Worm (Caenorhabditis elegans) whole organism, late embryonic: ENCODE results near the gene F54D5.9.
A peak's percentile ranks its signal among the peaks of the same experiment; 100 is the strongest.

Experiments used
- C08G9.2 ChIP-seq: sonication (generic microtip); optimal IDR thresholded peaks from 2 replicates; lab custom pipeline; 2016; ENCODE audit warnings: mild to moderate bottlenecking, missing genetic modification characterization, moderate library complexity, missing compliant biosample characterization
- F13H6.1 ChIP-seq: sonication (generic microtip); optimal IDR thresholded peaks from 2 replicates; lab custom pipeline; 2016; ENCODE audit warnings: missing genetic modification characterization, missing compliant biosample characterization
- K02D7.2 ChIP-seq: sonication (generic microtip); optimal IDR thresholded peaks from 2 replicates; lab custom pipeline; 2017; ENCODE audit warnings: mild to moderate bottlenecking, missing genetic modification characterization, missing compliant biosample characterization
- K09A11.1 ChIP-seq: sonication (generic microtip); optimal IDR thresholded peaks from 2 replicates; lab custom pipeline; 2017; ENCODE audit warnings: antibody characterized with exemption, mild to moderate bottlenecking, missing genetic modification characterization, missing compliant biosample characterization; ENCODE audit not compliant: insufficient read depth
- Y22D7AL.16 ChIP-seq: sonication (generic microtip); optimal IDR thresholded peaks from 2 replicates; lab custom pipeline; 2016; ENCODE audit warnings: missing genetic modification characterization, missing compliant biosample characterization
- ahr-1 ChIP-seq: sonication (generic microtip); optimal IDR thresholded peaks from 2 replicates; lab custom pipeline; 2016; ENCODE audit warnings: missing genetic modification characterization, missing compliant biosample characterization
- ama-1 ChIP-seq: fragments of 150-350 bp; optimal IDR thresholded peaks from 2 replicates; lab custom pipeline; 2014
- ceh-14 ChIP-seq: sonication (generic microtip); optimal IDR thresholded peaks from 2 replicates; lab custom pipeline; 2016; ENCODE audit warnings: missing genotype, missing genetic modification characterization, missing compliant biosample characterization
- ceh-2 ChIP-seq: sonication (generic microtip); optimal IDR thresholded peaks from 2 replicates; lab custom pipeline; 2016; ENCODE audit warnings: missing genotype, missing genetic modification characterization, missing compliant biosample characterization
- ceh-24 ChIP-seq: sonication (generic microtip); optimal IDR thresholded peaks from 2 replicates; lab custom pipeline; 2016; ENCODE audit warnings: mild to moderate bottlenecking, missing genetic modification characterization, missing compliant biosample characterization
- ceh-30 ChIP-seq: fragments of 150-350 bp; optimal IDR thresholded peaks from 2 replicates; lab custom pipeline; 2014; ENCODE audit warnings: missing biosample characterization, missing genetic modification characterization
- ceh-31 ChIP-seq: sonication (generic microtip); optimal IDR thresholded peaks from 2 replicates; lab custom pipeline; 2016; ENCODE audit warnings: missing genetic modification characterization, missing compliant biosample characterization
- ceh-34 ChIP-seq: sonication (generic microtip); optimal IDR thresholded peaks from 2 replicates; lab custom pipeline; 2016; ENCODE audit warnings: mild to moderate bottlenecking, missing genetic modification characterization, missing compliant biosample characterization
- ceh-45 ChIP-seq: fragments of 200-800 bp; sonication (Bioruptor generic); IDR thresholded peaks from 2 replicates; pipeline ENCODE4 v1.3.6; 2022; ENCODE audit warnings: missing genetic modification reagents, missing genetic modification characterization, missing compliant biosample characterization
- ceh-48 ChIP-seq: sonication (generic microtip); optimal IDR thresholded peaks from 2 replicates; lab custom pipeline; 2016; ENCODE audit warnings: missing genetic modification characterization, inconsistent platforms, missing compliant biosample characterization
- ceh-6 ChIP-seq: fragments of 200-800 bp; sonication (Bioruptor generic); optimal IDR thresholded peaks from 2 replicates; lab custom pipeline; 2018; ENCODE audit warnings: mild to moderate bottlenecking, missing genetic modification characterization, missing compliant biosample characterization
- ceh-9 ChIP-seq: sonication (generic microtip); optimal IDR thresholded peaks from 2 replicates; lab custom pipeline; 2016; ENCODE audit warnings: mild to moderate bottlenecking, missing genetic modification characterization, inconsistent platforms, missing compliant biosample characterization
- che-1 ChIP-seq: sonication (generic microtip); optimal IDR thresholded peaks from 2 replicates; lab custom pipeline; 2016; ENCODE audit warnings: mild to moderate bottlenecking, missing genetic modification characterization, missing compliant biosample characterization
- ets-4 ChIP-seq: sonication (generic microtip); optimal IDR thresholded peaks from 2 replicates; lab custom pipeline; 2016; ENCODE audit warnings: missing genetic modification characterization, missing compliant biosample characterization
- eyg-1 ChIP-seq: sonication (generic microtip); optimal IDR thresholded peaks from 2 replicates; lab custom pipeline; 2016; ENCODE audit warnings: missing genotype, missing genetic modification characterization, missing compliant biosample characterization
- fax-1 ChIP-seq: sonication (generic microtip); optimal IDR thresholded peaks from 2 replicates; lab custom pipeline; 2016; ENCODE audit warnings: missing genotype, missing genetic modification characterization, missing compliant biosample characterization
- fkh-10 ChIP-seq: fragments of 150-350 bp; optimal IDR thresholded peaks from 2 replicates; lab custom pipeline; 2014; ENCODE audit warnings: missing biosample characterization, missing genetic modification reagents, missing genetic modification characterization
- fkh-6 ChIP-seq: sonication (generic microtip); optimal IDR thresholded peaks from 2 replicates; lab custom pipeline; 2016; ENCODE audit warnings: missing genetic modification characterization, missing compliant biosample characterization
- hlh-15 ChIP-seq: sonication (generic microtip); optimal IDR thresholded peaks from 2 replicates; lab custom pipeline; 2016; ENCODE audit warnings: missing genetic modification characterization, missing compliant biosample characterization
- hlh-8 ChIP-seq: sonication (generic microtip); optimal IDR thresholded peaks from 2 replicates; lab custom pipeline; 2016; ENCODE audit warnings: missing genotype, missing genetic modification characterization, missing compliant biosample characterization
- lin-11 ChIP-seq: fragments of 200-800 bp; sonication (Bioruptor generic); optimal IDR thresholded peaks from 2 replicates; lab custom pipeline; 2018; ENCODE audit warnings: mild to moderate bottlenecking, missing genetic modification characterization, missing compliant biosample characterization
- mec-3 ChIP-seq: sonication (generic microtip); optimal IDR thresholded peaks from 2 replicates; lab custom pipeline; 2016; ENCODE audit warnings: borderline replicate concordance, missing genetic modification characterization, missing compliant biosample characterization
- nhr-11 ChIP-seq: fragments of 150-350 bp; optimal IDR thresholded peaks from 2 replicates; lab custom pipeline; 2014; ENCODE audit warnings: missing biosample characterization, missing genetic modification characterization
- npax-4 ChIP-seq: sonication (generic microtip); optimal IDR thresholded peaks from 2 replicates; lab custom pipeline; 2016; ENCODE audit warnings: missing genetic modification characterization, missing compliant biosample characterization
- pag-3 ChIP-seq: sonication (generic microtip); optimal IDR thresholded peaks from 2 replicates; lab custom pipeline; 2016; ENCODE audit warnings: missing compliant biosample characterization, missing genetic modification characterization, borderline replicate concordance
- pha-2 ChIP-seq: sonication (generic microtip); optimal IDR thresholded peaks from 2 replicates; lab custom pipeline; 2017; ENCODE audit warnings: mild to moderate bottlenecking, missing genetic modification characterization, missing compliant biosample characterization
- pha-4 ChIP-seq: fragments of 150-350 bp; optimal IDR thresholded peaks from 2 replicates; lab custom pipeline; 2018; ENCODE audit warnings: missing biosample characterization, missing genetic modification reagents, missing genetic modification characterization
- pros-1 ChIP-seq: fragments of 150-350 bp; optimal IDR thresholded peaks from 2 replicates; lab custom pipeline; 2014; ENCODE audit warnings: missing biosample characterization, missing genetic modification reagents, missing genetic modification characterization
- sox-4 ChIP-seq: sonication (generic microtip); optimal IDR thresholded peaks from 2 replicates; lab custom pipeline; 2017; ENCODE audit warnings: mild to moderate bottlenecking, missing genetic modification characterization, inconsistent platforms, missing compliant biosample characterization
- syd-9 ChIP-seq: sonication (generic microtip); optimal IDR thresholded peaks from 2 replicates; lab custom pipeline; 2016; ENCODE audit warnings: mild to moderate bottlenecking, missing genetic modification characterization, moderate library complexity, missing compliant biosample characterization
- unc-3 ChIP-seq, 2 experiments: fragments of 200-800 bp in 1 of 2; sonication (Bioruptor generic) in 1 of 2; sonication (generic microtip) in 1 of 2; conservative IDR thresholded peaks in 1 of 2; optimal IDR thresholded peaks in 1 of 2; 2 replicates each; pipeline versions ENCODE4 v1.3.6 to Lab custom; 2016 to 2022; ENCODE audit warnings: missing compliant biosample characterization in 2 of 2, missing genetic modification characterization in 2 of 2, missing genetic modification reagents in 1 of 2
- unc-42 ChIP-seq: sonication (generic microtip); optimal IDR thresholded peaks from 2 replicates; lab custom pipeline; 2016; ENCODE audit warnings: missing genotype, missing genetic modification characterization, missing compliant biosample characterization
- unc-55 ChIP-seq: sonication (generic microtip); optimal IDR thresholded peaks from 2 replicates; lab custom pipeline; 2017; ENCODE audit warnings: missing biosample characterization, missing genetic modification reagents, missing genetic modification characterization
- unc-86 ChIP-seq: sonication (generic microtip); optimal IDR thresholded peaks from 2 replicates; lab custom pipeline; 2016; ENCODE audit warnings: missing genetic modification characterization, missing compliant biosample characterization
- ztf-16 ChIP-seq: sonication (generic microtip); optimal IDR thresholded peaks from 2 replicates; lab custom pipeline; 2017; ENCODE audit warnings: missing genetic modification characterization, missing compliant biosample characterization

Gene F54D5.9

ce11 chrII:11578327-11578726, 33.7 kb upstream of the F54D5.9 start, which contains the start of gene smc-6:
Gene smc-6 (plus strand): TSS chrII:11578716.
- TF ChIP-seq ceh-2 (peak; percentile 14), F13H6.1 (tag; lab: Kevin White, UChicago) (no peak), pag-3 (no peak), ceh-48 (no peak), C08G9.2 (tag; lab: Kevin White, UChicago) (peak; percentile 20), lin-11 (no peak), unc-42 (peak; percentile 4), ceh-31 (peak; percentile 39), Y22D7AL.16 (no peak)

ce11 chrII:11577861-11578260, 33.2 kb upstream of the F54D5.9 start:
- TF ChIP-seq ahr-1 (tag; lab: Kevin White, UChicago) = no peak
- TF ChIP-seq F13H6.1 (tag; lab: Kevin White, UChicago) = no peak
- no peak for TF ChIP-seq hlh-15
- no peak for TF ChIP-seq unc-86 (tag; lab: Kevin White, UChicago)
- no peak for TF ChIP-seq sox-4
- no peak for TF ChIP-seq syd-9 (tag; lab: Kevin White, UChicago)
- no peak for TF ChIP-seq mec-3 (tag; lab: Kevin White, UChicago)
- no peak for TF ChIP-seq npax-4
- TF ChIP-seq pag-3 = no peak
- TF ChIP-seq fkh-10 (GFP tag; lab: Kevin White, UChicago) = no peak
- TF ChIP-seq Y22D7AL.16 = no peak
- TF ChIP-seq pha-4 (tag; lab: Kevin White, UChicago) = no peak
- TF ChIP-seq lin-11 = no peak

- no peak for TF ChIP-seq nhr-11
- TF ChIP-seq unc-3 (GFP tag; conservative IDR thresholded peaks at IDR 0.05; lab: Robert Waterston, UW) = no peak
- TF ChIP-seq unc-3 (tag; optimal IDR thresholded peaks at IDR 0.05; lab: Kevin White, UChicago) = no peak
- no peak for TF ChIP-seq K09A11.1 (tag; lab: Kevin White, UChicago)
- no peak for TF ChIP-seq ceh-14 (tag; lab: Kevin White, UChicago)
- no peak for TF ChIP-seq ceh-9 (tag; lab: Kevin White, UChicago)
- TF ChIP-seq ets-4 (tag; lab: Kevin White, UChicago) = no peak
- no peak for TF ChIP-seq fkh-6 (tag; lab: Kevin White, UChicago)
- no peak for TF ChIP-seq ztf-16
- TF ChIP-seq che-1 (tag; lab: Kevin White, UChicago) = no peak
- no peak for TF ChIP-seq unc-55 (GFP tag; lab: Kevin White, UChicago)
- TF ChIP-seq syd-9 (tag; lab: Kevin White, UChicago) = no peak
- no peak for TF ChIP-seq fax-1 (tag; lab: Kevin White, UChicago)
- no peak for TF ChIP-seq K02D7.2
- TF ChIP-seq ceh-2 = no peak
- no peak for TF ChIP-seq F13H6.1 (tag; lab: Kevin White, UChicago)
- no peak for TF ChIP-seq unc-42
- no peak for TF ChIP-seq ceh-30 (tag; lab: Kevin White, UChicago)
- no peak for TF ChIP-seq ceh-31
- no peak for TF ChIP-seq ama-1
- TF ChIP-seq Y22D7AL.16 = no peak
Observed at ce11 chrII:11577397-11577796, 32.8 kb upstream of the F54D5.9 start, which contains the start of gene pcs-1. Gene pcs-1 (minus strand): TSS chrII:11577740.

ce11 chrII:11572944-11573343, 28.3 kb upstream of the F54D5.9 start, which contains the start of gene F54D5.2:
Gene F54D5.2 (plus strand): TSS chrII:11573180.
- TF ChIP-seq F13H6.1 (tag; lab: Kevin White, UChicago) = no peak
- no peak for TF ChIP-seq pha-2 (tag; lab: Kevin White, UChicago)
- TF ChIP-seq hlh-8 (tag; lab: Kevin White, UChicago) = no peak
- no peak for TF ChIP-seq ceh-45 (GFP tag; lab: Robert Waterston, UW)
- TF ChIP-seq ceh-34 (tag; lab: Kevin White, UChicago) = no peak
- no peak for TF ChIP-seq mec-3 (tag; lab: Kevin White, UChicago)
- no peak for TF ChIP-seq eyg-1 (tag; lab: Kevin White, UChicago)
- TF ChIP-seq ceh-14 (tag; lab: Kevin White, UChicago) = no peak
- no peak for TF ChIP-seq ceh-6 (GFP tag; lab: Kevin White, UChicago)
- no peak for TF ChIP-seq pros-1 (tag; lab: Kevin White, UChicago)
- no peak for TF ChIP-seq ceh-24 (tag; lab: Kevin White, UChicago)
